Worm (Caenorhabditis elegans) whole organism, early embryonic: Measurements from ENCODE around the gene col-81.

Experiments
- aly-1 ChIP-seq: sonication (generic microtip); optimal IDR thresholded peaks from 2 replicates; lab custom pipeline; 2016; ENCODE audit warnings: missing genetic modification characterization, missing compliant biosample characterization
- ama-1 ChIP-seq: fragments of 150-350 bp; optimal IDR thresholded peaks from 2 replicates; lab custom pipeline; 2014
- flt-1 ChIP-seq: fragments of 200-800 bp; sonication (Bioruptor generic); IDR thresholded peaks from 2 replicates; pipeline ENCODE4 v1.3.6; 2022; ENCODE audit warnings: missing genetic modification characterization, missing compliant biosample characterization
- pes-1 ChIP-seq: fragments of 200-800 bp; sonication (Bioruptor generic); IDR thresholded peaks from 2 replicates; pipeline ENCODE4 v1.3.6; 2022; ENCODE audit warnings: missing genetic modification reagents, missing genetic modification characterization, missing compliant biosample characterization

DNA sequence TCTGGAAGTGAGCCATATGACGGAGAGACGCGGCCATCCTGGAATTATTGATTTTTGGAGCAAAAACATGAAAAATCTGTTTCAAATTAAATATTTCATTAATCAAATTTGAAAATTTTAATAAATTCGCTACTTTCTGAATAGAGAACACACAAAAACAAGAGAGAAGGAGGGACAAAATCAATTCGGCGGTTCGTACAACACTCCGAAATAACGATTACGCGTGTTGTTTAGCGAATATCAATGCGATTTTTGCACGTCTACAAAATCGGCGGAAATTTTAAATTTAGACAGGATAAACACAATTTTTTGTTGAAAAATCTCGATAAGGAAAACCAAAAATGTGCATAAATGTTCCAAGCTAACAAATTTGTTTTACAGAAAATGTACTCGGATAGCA is 36.3 kb upstream of the col-81 start, which contains the start of the genes sdhd-1 and ilkp-1:
- TF ChIP-seq pes-1 (GFP tag; lab: Robert Waterston, UW) (no peak), flt-1 (no peak), aly-1 (tag; lab: Kevin White, UChicago) (no peak), ama-1 (lab: Kevin White, UChicago) (no peak)
